Fruit fly (Drosophila melanogaster) whole organism, embryonic: ENCODE results near the gene CG6142.

Experiments
- CG15269 ChIP-seq: fragments of 200-800 bp; sonication (Bioruptor generic); optimal IDR thresholded peaks from 2 replicates; lab custom pipeline; 2018; ENCODE audit warnings: missing biosample characterization, mild to moderate bottlenecking, missing genetic modification characterization, moderate library complexity
- CG15601 ChIP-seq: fragments of 200-800 bp; sonication (Bioruptor generic); optimal IDR thresholded peaks from 3 replicates; lab custom pipeline; 2019; ENCODE audit warnings: missing biosample characterization, mild to moderate bottlenecking, missing genetic modification characterization, moderate library complexity
- CG31224 ChIP-seq: fragments of 200-800 bp; sonication (Bioruptor generic); IDR thresholded peaks from 2 replicates; pipeline ENCODE4 v1.3.6; 2022; ENCODE audit warnings: missing biosample characterization, missing genetic modification characterization
- CG32772 ChIP-seq: fragments of 200-800 bp; sonication (Bioruptor generic); IDR thresholded peaks from 2 replicates; pipeline ENCODE4 v1.3.6; 2022; ENCODE audit warnings: missing biosample characterization, missing genetic modification characterization
- CG7271 ChIP-seq: fragments of 200-800 bp; sonication (Bioruptor generic); optimal IDR thresholded peaks from 2 replicates; lab custom pipeline; 2018; ENCODE audit warnings: missing biosample characterization, mild to moderate bottlenecking, missing genetic modification characterization, moderate library complexity
- CG7963 ChIP-seq: fragments of 200-800 bp; sonication (Bioruptor generic); IDR thresholded peaks from 3 replicates; pipeline ENCODE4 v1.3.6; 2022; ENCODE audit warnings: missing biosample characterization, missing genetic modification characterization; ENCODE audit not compliant: partially characterized antibody
- Kr ChIP-seq: fragments of 200-800 bp; sonication (Bioruptor generic); optimal IDR thresholded peaks from 2 replicates; lab custom pipeline; 2017; ENCODE audit warnings: missing biosample characterization, mild to moderate bottlenecking, missing genetic modification characterization
- Six4 ChIP-seq: fragments of 200-800 bp; sonication (Bioruptor generic); optimal IDR thresholded peaks from 2 replicates; lab custom pipeline; 2016; ENCODE audit warnings: missing biosample characterization, missing genetic modification characterization
- YL-1 ChIP-seq: fragments of 200-800 bp; sonication (Bioruptor generic); optimal IDR thresholded peaks from 3 replicates; lab custom pipeline; 2017; ENCODE audit warnings: missing biosample characterization, mild to moderate bottlenecking, missing genetic modification characterization
- br ChIP-seq: fragments of >200 bp; optimal IDR thresholded peaks from 2 replicates; lab custom pipeline; 2017
- cad ChIP-seq: fragments of >200 bp; optimal IDR thresholded peaks from 2 replicates; lab custom pipeline; 2017; ENCODE audit warnings: missing biosample characterization, missing genetic modification characterization

DNA sequence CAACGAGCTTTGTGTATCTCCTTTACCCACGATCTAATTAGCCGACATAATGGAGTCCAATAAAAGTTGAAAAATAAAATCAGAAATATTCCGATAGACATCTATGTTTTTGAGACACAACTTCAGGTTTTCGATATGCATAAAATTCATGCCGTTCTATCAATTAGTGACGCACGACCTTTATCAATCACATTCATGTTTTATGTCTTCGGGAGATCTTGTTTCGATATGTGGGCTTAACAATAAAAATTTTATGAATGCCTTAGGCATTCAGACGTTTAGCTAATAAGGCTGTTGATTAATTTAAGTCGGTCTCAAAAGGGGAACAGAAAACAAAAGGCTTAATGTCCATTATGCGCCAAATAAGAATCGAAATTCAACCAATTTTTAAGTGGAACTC, 13.0 kb upstream of the CG6142 start:
- TF ChIP-seq Kr (GFP tag; lab: Kevin White, UChicago) (no peak), CG15269 (tag; lab: Kevin White, UChicago) (peak; percentile 26), CG15601 (tag; lab: Kevin White, UChicago) (no peak), cad (GFP tag; lab: Kevin White, UChicago) (no peak), CG31224 (no peak), CG7271 (no peak), br (lab: Kevin White, UChicago) (no peak), CG32772 (GFP tag; lab: Robert Waterston, UW) (no peak), Six4 (GFP tag; lab: Kevin White, UChicago) (no peak), YL-1 (GFP tag; lab: Kevin White, UChicago) (no peak), CG7963 (GFP tag; lab: Robert Waterston, UW) (no peak)
